Worm (Caenorhabditis elegans) whole organism, young adult: Measurements from ENCODE around the gene flr-4.

Experiments used
- D2030.7 ChIP-seq: fragments of 200-800 bp; sonication (Bioruptor generic); IDR thresholded peaks from 2 replicates; pipeline ENCODE4 v1.3.6; 2022; ENCODE audit warnings: missing genetic modification reagents, missing genetic modification characterization, missing compliant biosample characterization
- F22D6.2 ChIP-seq: sonication (generic microtip); optimal IDR thresholded peaks from 2 replicates; lab custom pipeline; 2016; ENCODE audit warnings: mild to moderate bottlenecking, missing genetic modification characterization, missing compliant biosample characterization
- F33H1.4 ChIP-seq: fragments of 200-800 bp; sonication (Bioruptor generic); IDR thresholded peaks from 2 replicates; pipeline ENCODE4 v1.3.6; 2022; ENCODE audit warnings: missing genetic modification reagents, missing genetic modification characterization, missing compliant biosample characterization
- F37B4.10 ChIP-seq: fragments of 200-800 bp; sonication (Bioruptor generic); IDR thresholded peaks from 2 replicates; pipeline ENCODE4 v1.3.6; 2022; ENCODE audit warnings: missing genetic modification characterization, missing compliant biosample characterization
- F39B2.1 ChIP-seq: fragments of 200-800 bp; sonication (Bioruptor generic); IDR thresholded peaks from 2 replicates; pipeline ENCODE4 v1.3.6; 2022; ENCODE audit warnings: missing genetic modification reagents, missing genetic modification characterization, missing compliant biosample characterization
- F52B5.7 ChIP-seq: sonication (generic microtip); optimal IDR thresholded peaks from 2 replicates; lab custom pipeline; 2016; ENCODE audit warnings: mild to moderate bottlenecking, missing genetic modification characterization, missing compliant biosample characterization
- Y53G8AR.9 ChIP-seq: fragments of 200-800 bp; sonication (Bioruptor generic); conservative IDR thresholded peaks from 2 replicates; pipeline ENCODE4 v1.3.6; 2022; ENCODE audit warnings: missing genetic modification reagents, missing genetic modification characterization, missing compliant biosample characterization
- ama-1 ChIP-seq, 3 experiments: fragments of 150-350 bp in 1 of 3; sonication (generic microtip) in 2 of 3; optimal IDR thresholded peaks; 2 replicates each; lab custom pipeline; 2014 to 2018; ENCODE audit warnings: missing biosample characterization in 2 of 3, missing genetic modification characterization in 2 of 3, missing genetic modification reagents in 2 of 3
- aptf-2 ChIP-seq: fragments of 200-800 bp; sonication (Bioruptor generic); conservative IDR thresholded peaks from 2 replicates; pipeline ENCODE4 v1.3.6; 2022; ENCODE audit warnings: missing genetic modification reagents, missing genetic modification characterization, missing compliant biosample characterization
- atf-7 ChIP-seq: sonication (generic microtip); optimal IDR thresholded peaks from 2 replicates; lab custom pipeline; 2017; ENCODE audit warnings: mild to moderate bottlenecking, missing genetic modification characterization, missing compliant biosample characterization
- athp-1 ChIP-seq: sonication (generic microtip); optimal IDR thresholded peaks from 2 replicates; lab custom pipeline; 2017; ENCODE audit warnings: mild to moderate bottlenecking, missing genetic modification characterization, missing compliant biosample characterization
- attf-3 ChIP-seq: fragments of 200-800 bp; sonication (Bioruptor generic); conservative IDR thresholded peaks from 2 replicates; pipeline ENCODE4 v1.3.6; 2022; ENCODE audit warnings: missing genetic modification reagents, missing genetic modification characterization, missing compliant biosample characterization
- attf-5 ChIP-seq: fragments of 200-800 bp; sonication (Bioruptor generic); optimal IDR thresholded peaks from 2 replicates; lab custom pipeline; 2018; ENCODE audit warnings: mild to moderate bottlenecking, missing genetic modification characterization, missing compliant biosample characterization
- bed-2 ChIP-seq: fragments of 200-800 bp; sonication (Bioruptor generic); IDR thresholded peaks from 2 replicates; pipeline ENCODE4 v1.3.6; 2022; ENCODE audit warnings: missing genetic modification reagents, missing genetic modification characterization, missing compliant biosample characterization
- ceh-100 ChIP-seq: fragments of 200-800 bp; sonication (Bioruptor generic); IDR thresholded peaks from 2 replicates; pipeline ENCODE4 v1.3.6; 2022; ENCODE audit warnings: missing genetic modification reagents, missing genetic modification characterization, missing compliant biosample characterization
- ceh-58 ChIP-seq: fragments of 200-800 bp; sonication (Bioruptor generic); IDR thresholded peaks from 2 replicates; pipeline ENCODE4 v1.3.6; 2022; ENCODE audit warnings: missing genetic modification characterization, missing compliant biosample characterization
- ceh-91 ChIP-seq: fragments of 200-800 bp; sonication (Bioruptor generic); IDR thresholded peaks from 2 replicates; pipeline ENCODE4 v1.3.6; 2022; ENCODE audit warnings: missing genetic modification reagents, missing genetic modification characterization, missing compliant biosample characterization
- egl-18 ChIP-seq: fragments of 200-800 bp; sonication (Bioruptor generic); IDR thresholded peaks from 2 replicates; pipeline ENCODE4 v1.3.6; 2022; ENCODE audit warnings: missing genetic modification reagents, missing genetic modification characterization, missing compliant biosample characterization
- egl-44 ChIP-seq: fragments of 200-800 bp; sonication (Bioruptor generic); IDR thresholded peaks from 2 replicates; pipeline ENCODE4 v1.3.6; 2022; ENCODE audit warnings: missing genetic modification reagents, missing genetic modification characterization, missing compliant biosample characterization
- gei-17 ChIP-seq: fragments of 200-800 bp; sonication (Bioruptor generic); optimal IDR thresholded peaks from 2 replicates; lab custom pipeline; 2018; ENCODE audit warnings: mild to moderate bottlenecking, missing genetic modification characterization, missing compliant biosample characterization
- hlh-12 ChIP-seq: sonication (generic microtip); optimal IDR thresholded peaks from 2 replicates; lab custom pipeline; 2016; ENCODE audit warnings: missing genetic modification characterization, missing compliant biosample characterization
- hlh-26 ChIP-seq: fragments of 200-800 bp; sonication (Bioruptor generic); conservative IDR thresholded peaks from 2 replicates; pipeline ENCODE4 v1.3.6; 2022; ENCODE audit warnings: missing genetic modification reagents, missing genetic modification characterization, missing compliant biosample characterization
- hrde-1 ChIP-seq: sonication (generic microtip); optimal IDR thresholded peaks from 2 replicates; lab custom pipeline; 2016; ENCODE audit warnings: missing genetic modification characterization, mild to moderate bottlenecking, missing compliant biosample characterization, moderate library complexity, missing genotype, missing genetic modification reagents, borderline replicate concordance
- lag-1 ChIP-seq: fragments of 200-800 bp; sonication (Bioruptor generic); IDR thresholded peaks from 2 replicates; pipeline ENCODE4 v1.3.6; 2022; ENCODE audit warnings: missing genetic modification reagents, missing genetic modification characterization, missing compliant biosample characterization
- let-607 ChIP-seq, 2 experiments: fragments of 200-800 bp in 1 of 2; sonication (Bioruptor generic) in 1 of 2; sonication (generic microtip) in 1 of 2; optimal IDR thresholded peaks; 2 replicates each; lab custom pipeline; 2016 to 2018; ENCODE audit warnings: mild to moderate bottlenecking in 2 of 2, missing compliant biosample characterization in 2 of 2, missing genetic modification characterization in 2 of 2, moderate library complexity in 2 of 2, missing genotype in 1 of 2
- lin-26 ChIP-seq: fragments of 200-800 bp; sonication (Bioruptor generic); IDR thresholded peaks from 2 replicates; pipeline ENCODE4 v1.3.6; 2022; ENCODE audit warnings: missing genetic modification reagents, missing genetic modification characterization, missing compliant biosample characterization
- lin-35 ChIP-seq, 3 experiments: fragments of 150-350 bp in 2 of 3; sonication (generic microtip) in 1 of 3; optimal IDR thresholded peaks; 2 replicates each; lab custom pipeline; 2014 to 2018; ENCODE audit warnings: missing biosample characterization in 3 of 3, missing genetic modification characterization in 3 of 3, missing genetic modification reagents in 3 of 3
- lin-40 ChIP-seq: sonication (generic microtip); optimal IDR thresholded peaks from 2 replicates; lab custom pipeline; 2016; ENCODE audit warnings: missing genetic modification characterization, mild to moderate bottlenecking, missing compliant biosample characterization, missing genotype, missing genetic modification reagents
- lin-54 ChIP-seq: fragments of 200-800 bp; sonication (Bioruptor generic); optimal IDR thresholded peaks from 2 replicates; lab custom pipeline; 2018; ENCODE audit warnings: mild to moderate bottlenecking, missing genetic modification characterization, missing compliant biosample characterization
- madf-10 ChIP-seq: sonication (generic microtip); optimal IDR thresholded peaks from 2 replicates; lab custom pipeline; 2016; ENCODE audit warnings: mild to moderate bottlenecking, missing genetic modification characterization, missing compliant biosample characterization
- mcd-1 ChIP-seq: fragments of 200-800 bp; sonication (Bioruptor generic); IDR thresholded peaks from 2 replicates; pipeline ENCODE4 v1.3.6; 2022; ENCODE audit warnings: missing genetic modification reagents, missing genetic modification characterization, missing compliant biosample characterization
- mes-4 ChIP-seq: sonication (generic microtip); optimal IDR thresholded peaks from 2 replicates; lab custom pipeline; 2016; ENCODE audit warnings: missing genotype, missing genetic modification characterization, missing compliant biosample characterization
- nfya-2 ChIP-seq: fragments of 200-800 bp; sonication (Bioruptor generic); IDR thresholded peaks from 2 replicates; pipeline ENCODE4 v1.3.6; 2022; ENCODE audit warnings: missing genetic modification reagents, missing genetic modification characterization, missing compliant biosample characterization
- nhr-120 ChIP-seq: fragments of 200-800 bp; sonication (Bioruptor generic); IDR thresholded peaks from 2 replicates; pipeline ENCODE4 v1.3.6; 2022; ENCODE audit warnings: missing genetic modification characterization, missing compliant biosample characterization
- nhr-80 ChIP-seq: sonication (generic microtip); optimal IDR thresholded peaks from 2 replicates; lab custom pipeline; 2016; ENCODE audit warnings: missing genetic modification characterization, missing compliant biosample characterization
- nhr-90 ChIP-seq: sonication (generic microtip); optimal IDR thresholded peaks from 2 replicates; lab custom pipeline; 2016; ENCODE audit warnings: missing genotype, mild to moderate bottlenecking, missing genetic modification characterization, missing compliant biosample characterization
- pha-4 ChIP-seq: fragments of 150-350 bp; sonication (generic microtip); optimal IDR thresholded peaks from 2 replicates; lab custom pipeline; 2014; ENCODE audit warnings: missing biosample characterization, missing genetic modification reagents, missing genetic modification characterization
- sdz-38 ChIP-seq: sonication (generic microtip); optimal IDR thresholded peaks from 2 replicates; lab custom pipeline; 2016; ENCODE audit warnings: missing genotype, missing genetic modification characterization, missing compliant biosample characterization
- snpc-1.1 ChIP-seq: sonication (generic microtip); optimal IDR thresholded peaks from 2 replicates; lab custom pipeline; 2017; ENCODE audit warnings: missing genetic modification characterization, mild to moderate bottlenecking, missing compliant biosample characterization, antibody characterized with exemption, moderate library complexity, missing genotype, missing genetic modification reagents; ENCODE audit not compliant: insufficient read depth
- somi-1 ChIP-seq: fragments of 200-800 bp; sonication (Bioruptor generic); optimal IDR thresholded peaks from 2 replicates; lab custom pipeline; 2018; ENCODE audit warnings: mild to moderate bottlenecking, missing genetic modification characterization, missing compliant biosample characterization
- tbp1 ChIP-seq: fragments of 200-800 bp; sonication (Bioruptor generic); optimal IDR thresholded peaks from 2 replicates; lab custom pipeline; 2018; ENCODE audit warnings: mild to moderate bottlenecking, missing genetic modification characterization, missing compliant biosample characterization
- unc-62 ChIP-seq: fragments of 150-350 bp; optimal IDR thresholded peaks from 2 replicates; lab custom pipeline; 2014; ENCODE audit warnings: missing biosample characterization, missing genetic modification reagents, missing genetic modification characterization
- xnd-1 ChIP-seq: sonication (generic microtip); optimal IDR thresholded peaks from 2 replicates; lab custom pipeline; 2016; ENCODE audit warnings: missing genotype, missing genetic modification reagents, missing genetic modification characterization, missing compliant biosample characterization
- ztf-26 ChIP-seq: sonication (generic microtip); optimal IDR thresholded peaks from 2 replicates; lab custom pipeline; 2017; ENCODE audit warnings: missing genetic modification characterization, missing compliant biosample characterization

Gene flr-4

DNA sequence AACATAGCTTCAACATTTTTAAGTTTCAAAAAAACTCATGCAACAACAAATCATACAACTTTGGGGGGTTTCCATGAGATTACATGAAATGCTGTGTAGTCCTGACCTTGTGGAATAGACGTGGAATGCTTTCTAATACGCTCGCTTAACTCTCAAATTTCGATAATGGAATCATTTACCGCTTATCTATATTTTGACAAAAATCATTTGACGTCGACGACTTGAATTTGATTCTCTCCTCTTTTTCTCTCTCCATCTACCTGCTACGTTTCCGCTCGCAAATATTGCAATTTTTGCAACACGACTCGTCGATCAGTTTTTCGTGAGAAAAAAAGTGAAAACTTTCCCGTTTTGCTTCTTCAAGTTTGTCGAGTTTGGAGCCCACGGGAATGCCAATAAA, at the start of gene flr-4:
Gene flr-4 (plus strand): TSS at position 275 of the 400 bp plus-strand sequence.
- TF ChIP-seq nhr-80 (tag; lab: Kevin White, UChicago) (peak; percentile 78), xnd-1 (tag; lab: Kevin White, UChicago) (no peak)
- TF ChIP-seq, all 124 proteins: peak for 1

DNA sequence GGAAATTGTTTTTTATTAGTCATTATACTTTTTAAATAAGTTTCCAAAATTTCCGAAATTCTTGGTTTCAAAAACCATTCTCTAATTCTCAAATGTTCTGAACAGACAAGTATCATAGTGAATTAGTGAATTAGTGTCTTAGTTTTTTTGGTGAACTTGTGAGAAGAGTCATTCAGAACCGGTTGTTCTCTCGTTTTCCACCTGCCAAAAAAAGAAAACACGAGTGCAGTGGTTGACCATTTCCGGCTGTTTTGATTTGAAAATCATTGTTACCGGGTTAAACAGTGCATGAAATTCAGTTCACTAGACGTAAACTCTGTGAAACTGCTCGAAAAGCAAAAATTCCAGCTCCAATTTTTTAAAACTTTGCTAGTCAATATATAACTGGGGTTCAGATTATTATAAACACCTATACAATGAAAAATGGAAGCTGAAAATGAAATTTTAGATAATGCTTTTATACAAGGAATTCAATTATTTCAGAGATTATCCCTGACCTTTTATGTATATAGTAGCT, 49.4 kb upstream of the flr-4 start:
- no peak for TF ChIP-seq egl-44 (GFP tag; lab: Robert Waterston, UW)
- TF ChIP-seq attf-5 (GFP tag; lab: Kevin White, UChicago), result no peak
- no peak for TF ChIP-seq snpc-1.1 (tag; lab: Kevin White, UChicago)
- TF ChIP-seq hrde-1 (tag; lab: Kevin White, UChicago), result no peak
- no peak for TF ChIP-seq gei-17 (GFP tag; lab: Kevin White, UChicago)
- no peak for TF ChIP-seq F33H1.4 (GFP tag; lab: Robert Waterston, UW)
- TF ChIP-seq aptf-2 (GFP tag; lab: Robert Waterston, UW), result no peak
- TF ChIP-seq madf-10 (tag; lab: Kevin White, UChicago), result no peak
- no peak for TF ChIP-seq F39B2.1
- TF ChIP-seq somi-1, result no peak
- no peak for TF ChIP-seq ama-1 (optimal IDR thresholded peaks at IDR 0.05; lab: Kevin White, UChicago)
- no peak for TF ChIP-seq ama-1 (GFP tag; optimal IDR thresholded peaks at IDR 0.05; lab: Kevin White, UChicago)
- no peak for TF ChIP-seq tbp1 (GFP tag; lab: Kevin White, UChicago)
- no peak for TF ChIP-seq nhr-90 (tag; lab: Kevin White, UChicago)
- TF ChIP-seq athp-1 (tag; lab: Kevin White, UChicago), result no peak
- TF ChIP-seq sdz-38 (tag; lab: Kevin White, UChicago), result no peak
- no peak for TF ChIP-seq F37B4.10 (GFP tag; lab: Robert Waterston, UW)
- TF ChIP-seq lag-1 (GFP tag; lab: Robert Waterston, UW), result no peak

DNA sequence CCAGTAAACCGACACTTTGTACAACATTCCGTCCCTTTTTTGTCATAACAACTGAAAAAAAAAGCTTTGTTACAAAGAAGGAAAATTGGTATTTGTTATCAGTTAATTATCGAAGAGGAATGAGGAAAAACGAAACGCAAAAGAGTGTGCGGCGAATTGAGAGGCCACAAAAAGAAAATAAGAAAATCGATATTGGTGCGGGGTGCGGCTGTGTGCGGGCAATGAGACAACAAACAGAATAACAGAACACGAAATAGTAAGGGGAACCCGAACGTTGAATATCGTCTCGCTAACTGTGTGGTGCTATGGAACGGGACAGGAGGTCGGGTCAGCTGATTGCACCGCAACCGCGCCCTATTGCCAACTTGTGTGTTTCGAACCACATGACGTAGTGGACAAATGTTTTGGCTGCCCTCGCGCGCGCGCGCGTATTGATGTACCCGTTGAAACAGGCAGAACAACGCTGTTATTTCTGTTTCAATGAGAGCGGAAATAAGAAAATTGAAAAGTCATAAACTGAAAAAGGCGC, 48.6 kb upstream of the flr-4 start, which contains the start of gene C18B12.4:
Gene C18B12.4 (minus strand): TSS at position 51 of the 529 bp plus-strand sequence.
- peak; percentile 93 for TF ChIP-seq attf-5 (GFP tag; lab: Kevin White, UChicago)
- TF ChIP-seq unc-62 (GFP tag; lab: Kevin White, UChicago), result peak; percentile 31
- no peak for TF ChIP-seq ceh-91
- no peak for TF ChIP-seq egl-18 (GFP tag; lab: Robert Waterston, UW)
- TF ChIP-seq ztf-26 (tag; lab: Kevin White, UChicago), result peak; percentile 93
- TF ChIP-seq Y53G8AR.9 (GFP tag; lab: Robert Waterston, UW), result no peak; the same call in 1 of the 2 replicates
- no peak for TF ChIP-seq xnd-1 (tag; lab: Kevin White, UChicago)
- TF ChIP-seq mes-4, result no peak
- no peak for TF ChIP-seq hlh-26 (GFP tag; lab: Robert Waterston, UW)
- peak; percentile 59 for TF ChIP-seq lin-54 (GFP tag; lab: Kevin White, UChicago)
- peak; percentile 95 for TF ChIP-seq mcd-1 (GFP tag; lab: Robert Waterston, UW)
- no peak for TF ChIP-seq D2030.7
- peak; percentile 74 for TF ChIP-seq bed-2
- TF ChIP-seq gei-17 (GFP tag; lab: Kevin White, UChicago), result peak; percentile 51
- TF ChIP-seq madf-10 (tag; lab: Kevin White, UChicago), result peak; percentile 70
- 0 out of 2 replicates have a peak, but pooled peaks have one; percentile 18 for TF ChIP-seq ceh-100
- TF ChIP-seq nhr-120 (GFP tag; lab: Robert Waterston, UW), result 0 out of 2 replicates have a peak, but pooled peaks have one; percentile 29
- peak; percentile 69 for TF ChIP-seq atf-7 (tag; lab: Kevin White, UChicago)
- no peak for TF ChIP-seq F22D6.2 (tag; lab: Kevin White, UChicago)
- TF ChIP-seq nfya-2, result no peak
- peak in 1 of 3 experiments; percentile 37 for TF ChIP-seq lin-35 (GFP tag; optimal IDR thresholded peaks at IDR 0.05; lab: Kevin White, UChicago)
- peak; percentile 70 for TF ChIP-seq attf-3 (GFP tag; lab: Robert Waterston, UW)
- no peak for TF ChIP-seq pha-4 (tag; lab: Kevin White, UChicago)
- no peak for TF ChIP-seq ceh-58 (GFP tag; lab: Robert Waterston, UW)
- peak; percentile 85 for TF ChIP-seq lin-40 (tag; lab: Kevin White, UChicago)
- no peak for TF ChIP-seq hlh-12 (tag; lab: Kevin White, UChicago)
- TF ChIP-seq lin-26 (GFP tag; lab: Robert Waterston, UW), result no peak; the same call in 1 of the 2 replicates
- TF ChIP-seq let-607 (tag; optimal IDR thresholded peaks at IDR 0.05; lab: Kevin White, UChicago), result peak; percentile 25 to 58
- TF ChIP-seq F52B5.7, result peak; percentile 26
